Fruit fly (Drosophila melanogaster) whole organism, adult: ENCODE data around the gene exex.

Experiments
- CG1620 ChIP-seq: fragments of 200-800 bp; sonication (Bioruptor generic); optimal IDR thresholded peaks from 2 replicates; lab custom pipeline; 2016; ENCODE audit warnings: missing biosample characterization, missing genetic modification characterization
- CG33017 ChIP-seq: fragments of 200-800 bp; sonication (Bioruptor generic); optimal IDR thresholded peaks from 2 replicates; lab custom pipeline; 2018; ENCODE audit warnings: missing biosample characterization, mild to moderate bottlenecking, missing genetic modification characterization, moderate library complexity
- CG7045 ChIP-seq: fragments of 200-800 bp; sonication (Bioruptor generic); optimal IDR thresholded peaks from 2 replicates; lab custom pipeline; 2017; ENCODE audit warnings: missing biosample characterization, mild to moderate bottlenecking, missing genetic modification characterization
- CG7101 ChIP-seq: fragments of 200-800 bp; sonication (Bioruptor generic); optimal IDR thresholded peaks from 2 replicates; lab custom pipeline; 2018; ENCODE audit warnings: missing biosample characterization, mild to moderate bottlenecking, missing genetic modification characterization, moderate library complexity
- Crg-1 ChIP-seq: fragments of 200-800 bp; sonication (Bioruptor generic); optimal IDR thresholded peaks from 2 replicates; lab custom pipeline; 2016; ENCODE audit warnings: missing biosample characterization, missing genetic modification characterization
- Mnt ChIP-seq: fragments of 200-800 bp; sonication (Bioruptor generic); optimal IDR thresholded peaks from 2 replicates; lab custom pipeline; 2016; ENCODE audit warnings: missing biosample characterization, mild to moderate bottlenecking, missing genetic modification characterization
- bab1 ChIP-seq: fragments of 200-800 bp; sonication (Bioruptor generic); optimal IDR thresholded peaks from 3 replicates; lab custom pipeline; 2019; ENCODE audit warnings: missing biosample characterization, mild to moderate bottlenecking, missing genetic modification characterization, moderate library complexity
- tj ChIP-seq: fragments of 200-800 bp; sonication (Bioruptor generic); optimal IDR thresholded peaks from 3 replicates; lab custom pipeline; 2017; ENCODE audit warnings: missing biosample characterization, mild to moderate bottlenecking, missing genetic modification characterization, moderate library complexity
- toe ChIP-seq: fragments of 200-800 bp; sonication (Bioruptor generic); optimal IDR thresholded peaks from 2 replicates; lab custom pipeline; 2016; ENCODE audit warnings: missing biosample characterization, missing genetic modification characterization

dm6 chr3L:7992854-7993253, 44.9 kb downstream of the exex start:
- TF ChIP-seq CG33017 (tag; lab: Kevin White, UChicago) (no peak), Crg-1 (GFP tag; lab: Kevin White, UChicago) (no peak), Mnt (GFP tag; lab: Kevin White, UChicago) (no peak), CG7101 (tag; lab: Kevin White, UChicago) (no peak), tj (no peak), CG7045 (GFP tag; lab: Kevin White, UChicago) (no peak), CG1620 (GFP tag; lab: Kevin White, UChicago) (no peak), bab1 (GFP tag; lab: Kevin White, UChicago) (no peak), toe (GFP tag; lab: Kevin White, UChicago) (no peak)
